Worm (Caenorhabditis elegans) whole organism, L2 larva: ENCODE measurements around the gene clec-142.
A peak's percentile ranks its signal among the peaks of the same experiment; 100 is the strongest.

Experiments used
- aly-2 ChIP-seq: fragments of 150-350 bp; optimal IDR thresholded peaks from 2 replicates; lab custom pipeline; 2014; ENCODE audit warnings: missing biosample characterization, missing genetic modification characterization
- crh-2 ChIP-seq: sonication (generic microtip); optimal IDR thresholded peaks from 2 replicates; lab custom pipeline; 2017; ENCODE audit warnings: missing biosample characterization, missing genetic modification characterization
- nhr-129 ChIP-seq: fragments of 150-350 bp; optimal IDR thresholded peaks from 2 replicates; lab custom pipeline; 2014; ENCODE audit warnings: missing biosample characterization, missing genetic modification characterization

clec-142 gene

ce11 chrII:8329462-8329861 is 51.0 kb downstream of the clec-142 start, which contains the start of gene C26D10.4:
Gene C26D10.4 (plus strand): TSS chrII:8329762.
- no peak for TF ChIP-seq aly-2 (tag; lab: Kevin White, UChicago)
- TF ChIP-seq crh-2: peak; percentile 29
- TF ChIP-seq nhr-129 (tag; lab: Kevin White, UChicago): peak; percentile 3
